Worm (Caenorhabditis elegans) whole organism, L4 larva: Measurements from ENCODE around the gene F52H2.3.

Experiments used
- R02D3.7 ChIP-seq: fragments of 150-350 bp; sonication (generic microtip); optimal IDR thresholded peaks from 3 replicates; lab custom pipeline; 2014; ENCODE audit warnings: missing biosample characterization, missing genetic modification characterization
- ama-1 ChIP-seq: fragments of 150-350 bp; optimal IDR thresholded peaks from 2 replicates; lab custom pipeline; 2014; ENCODE audit warnings: inconsistent platforms, mixed read lengths
- ceh-28 ChIP-seq: fragments of 150-350 bp; optimal IDR thresholded peaks from 2 replicates; lab custom pipeline; 2014; ENCODE audit warnings: missing biosample characterization, missing genetic modification reagents, missing genetic modification characterization
- daf-12 ChIP-seq: fragments of 150-350 bp; optimal IDR thresholded peaks from 2 replicates; lab custom pipeline; 2014; ENCODE audit warnings: missing biosample characterization, missing genetic modification reagents, missing genetic modification characterization
- dve-1 ChIP-seq: sonication (generic microtip); optimal IDR thresholded peaks from 2 replicates; lab custom pipeline; 2017; ENCODE audit warnings: antibody characterized with exemption, mild to moderate bottlenecking, missing genetic modification characterization, missing compliant biosample characterization; ENCODE audit not compliant: insufficient read depth
- lin-13 ChIP-seq: fragments of 150-350 bp; optimal IDR thresholded peaks from 2 replicates; lab custom pipeline; 2014; ENCODE audit warnings: missing biosample characterization, missing genetic modification reagents, missing genetic modification characterization
- lsy-2 ChIP-seq, 2 experiments: fragments of 150-350 bp in 1 of 2; sonication (generic microtip) in 1 of 2; optimal IDR thresholded peaks; 2 replicates each; lab custom pipeline; 2014 to 2017; ENCODE audit warnings: missing biosample characterization in 2 of 2, missing genetic modification characterization in 2 of 2
- nhr-111 ChIP-seq: fragments of 200-800 bp; sonication (Bioruptor generic); optimal IDR thresholded peaks from 2 replicates; lab custom pipeline; 2018; ENCODE audit warnings: mild to moderate bottlenecking, missing genetic modification characterization, missing compliant biosample characterization
- nhr-25 ChIP-seq: sonication (generic microtip); optimal IDR thresholded peaks from 2 replicates; lab custom pipeline; 2017; ENCODE audit warnings: missing genetic modification characterization, mild to moderate bottlenecking, missing compliant biosample characterization, antibody characterized with exemption, moderate library complexity, borderline replicate concordance; ENCODE audit not compliant: insufficient read depth
- nhr-28 ChIP-seq: fragments of 150-350 bp; optimal IDR thresholded peaks from 2 replicates; lab custom pipeline; 2014; ENCODE audit warnings: missing biosample characterization, missing genetic modification characterization
- pqm-1 ChIP-seq: sonication (generic microtip); optimal IDR thresholded peaks from 2 replicates; lab custom pipeline; 2017; ENCODE audit warnings: missing biosample characterization, missing genetic modification characterization
- snpc-4 ChIP-seq: fragments of 150-350 bp; optimal IDR thresholded peaks from 2 replicates; lab custom pipeline; 2014; ENCODE audit warnings: missing biosample characterization, missing genetic modification characterization
- unc-130 ChIP-seq: sonication (generic microtip); optimal IDR thresholded peaks from 2 replicates; lab custom pipeline; 2016; ENCODE audit warnings: missing genetic modification reagents, missing genetic modification characterization, missing compliant biosample characterization
- zag-1 ChIP-seq: fragments of 150-350 bp; optimal IDR thresholded peaks from 2 replicates; lab custom pipeline; 2014; ENCODE audit warnings: missing biosample characterization, missing genetic modification characterization

ce11 chrX:2494296-2494695, 46.6 kb downstream of the F52H2.3 start:
- TF ChIP-seq snpc-4 (tag; lab: Kevin White, UChicago) = no peak
- TF ChIP-seq ama-1 (lab: Kevin White, UChicago) = no peak
- no peak for TF ChIP-seq lin-13
- TF ChIP-seq daf-12 (tag; lab: Kevin White, UChicago) = no peak
- no peak for TF ChIP-seq R02D3.7
- no peak for TF ChIP-seq unc-130 (GFP tag; lab: Kevin White, UChicago)
- TF ChIP-seq lsy-2 (tag; optimal IDR thresholded peaks at IDR 0.05; lab: Kevin White, UChicago) = no peak
- TF ChIP-seq zag-1 (tag; lab: Kevin White, UChicago) = no peak
- no peak for TF ChIP-seq nhr-28 (tag; lab: Kevin White, UChicago)
- no peak for TF ChIP-seq nhr-111
- no peak for TF ChIP-seq nhr-25
- no peak for TF ChIP-seq ceh-28 (tag; lab: Kevin White, UChicago)
- no peak for TF ChIP-seq pqm-1 (tag; lab: Kevin White, UChicago)
- no peak for TF ChIP-seq dve-1 (tag; lab: Kevin White, UChicago)
